Worm (Caenorhabditis elegans) whole organism, young adult: ENCODE data around the gene ric-3.

Source experiments
- B0035.1 ChIP-seq: sonication (generic microtip); optimal IDR thresholded peaks from 2 replicates; lab custom pipeline; 2016; ENCODE audit warnings: missing genetic modification characterization, mild to moderate bottlenecking, missing compliant biosample characterization, missing genotype, missing genetic modification reagents
- B0336.3 ChIP-seq: fragments of 200-800 bp; sonication (Bioruptor generic); IDR thresholded peaks from 2 replicates; pipeline ENCODE4 v1.3.6; 2022; ENCODE audit warnings: missing genetic modification characterization, missing compliant biosample characterization
- C17E4.6 ChIP-seq: fragments of 200-800 bp; sonication (Bioruptor generic); IDR thresholded peaks from 2 replicates; pipeline ENCODE4 v1.3.6; 2022; ENCODE audit warnings: missing genetic modification reagents, missing genetic modification characterization, missing compliant biosample characterization
- F39B2.1 ChIP-seq: fragments of 200-800 bp; sonication (Bioruptor generic); IDR thresholded peaks from 2 replicates; pipeline ENCODE4 v1.3.6; 2022; ENCODE audit warnings: missing genetic modification reagents, missing genetic modification characterization, missing compliant biosample characterization
- F49E8.2 ChIP-seq: sonication (generic microtip); optimal IDR thresholded peaks from 3 replicates; lab custom pipeline; 2017; ENCODE audit warnings: missing genetic modification characterization, mild to moderate bottlenecking, missing compliant biosample characterization, antibody characterized with exemption, moderate library complexity; ENCODE audit not compliant: insufficient read depth
- F57A8.1 ChIP-seq: fragments of 200-800 bp; sonication (Bioruptor generic); optimal IDR thresholded peaks from 2 replicates; lab custom pipeline; 2018; ENCODE audit warnings: mild to moderate bottlenecking, missing genetic modification characterization, moderate library complexity, missing compliant biosample characterization
- F57C9.4 ChIP-seq: sonication (generic microtip); optimal IDR thresholded peaks from 2 replicates; lab custom pipeline; 2017; ENCODE audit warnings: mild to moderate bottlenecking, missing genetic modification characterization, missing compliant biosample characterization
- T26A5.8 ChIP-seq: sonication (generic microtip); optimal IDR thresholded peaks from 2 replicates; lab custom pipeline; 2016; ENCODE audit warnings: missing genetic modification characterization, missing compliant biosample characterization
- Y53F4B.3 ChIP-seq: fragments of 200-800 bp; sonication (Bioruptor generic); IDR thresholded peaks from 2 replicates; pipeline ENCODE4 v1.3.6; 2022; ENCODE audit warnings: missing genetic modification reagents, missing genetic modification characterization, missing compliant biosample characterization
- Y56A3A.18 ChIP-seq: fragments of 200-800 bp; sonication (Bioruptor generic); IDR thresholded peaks from 2 replicates; pipeline ENCODE4 v1.3.6; 2022; ENCODE audit warnings: missing genetic modification reagents, missing genetic modification characterization, missing compliant biosample characterization
- Y67H2A.10 ChIP-seq: fragments of 200-800 bp; sonication (Bioruptor generic); conservative IDR thresholded peaks from 2 replicates; pipeline ENCODE4 v1.3.6; 2022; ENCODE audit warnings: missing genetic modification reagents, missing genetic modification characterization, missing compliant biosample characterization
- Y95B8A.8 ChIP-seq: fragments of 200-800 bp; sonication (Bioruptor generic); IDR thresholded peaks from 2 replicates; pipeline ENCODE4 v1.3.6; 2022; ENCODE audit warnings: missing genetic modification reagents, missing genetic modification characterization, missing compliant biosample characterization
- ZK185.1 ChIP-seq: sonication (generic microtip); optimal IDR thresholded peaks from 2 replicates; lab custom pipeline; 2016; ENCODE audit warnings: mild to moderate bottlenecking, missing genetic modification characterization, missing compliant biosample characterization; ENCODE audit not compliant: poor library complexity, severe bottlenecking
- ama-1 ChIP-seq, 3 experiments: fragments of 150-350 bp in 1 of 3; sonication (generic microtip) in 2 of 3; optimal IDR thresholded peaks; 2 replicates each; lab custom pipeline; 2014 to 2018; ENCODE audit warnings: missing biosample characterization in 2 of 3, missing genetic modification characterization in 2 of 3, missing genetic modification reagents in 2 of 3
- aptf-3 ChIP-seq: fragments of 200-800 bp; sonication (Bioruptor generic); IDR thresholded peaks from 2 replicates; pipeline ENCODE4 v1.3.6; 2022; ENCODE audit warnings: missing genetic modification characterization, missing compliant biosample characterization
- bed-2 ChIP-seq: fragments of 200-800 bp; sonication (Bioruptor generic); IDR thresholded peaks from 2 replicates; pipeline ENCODE4 v1.3.6; 2022; ENCODE audit warnings: missing genetic modification reagents, missing genetic modification characterization, missing compliant biosample characterization
- ccch-3 ChIP-seq: fragments of 200-800 bp; sonication (Bioruptor generic); optimal IDR thresholded peaks from 2 replicates; lab custom pipeline; 2018; ENCODE audit warnings: mild to moderate bottlenecking, missing genetic modification characterization, missing compliant biosample characterization
- ceh-27 ChIP-seq: fragments of 200-800 bp; sonication (Bioruptor generic); optimal IDR thresholded peaks from 2 replicates; lab custom pipeline; 2018; ENCODE audit warnings: mild to moderate bottlenecking, missing genetic modification characterization, moderate library complexity, missing compliant biosample characterization
- chd-7 ChIP-seq: sonication (generic microtip); optimal IDR thresholded peaks from 2 replicates; lab custom pipeline; 2016; ENCODE audit warnings: mild to moderate bottlenecking, missing genetic modification characterization, moderate library complexity, missing compliant biosample characterization
- dox-1 ChIP-seq: fragments of 200-800 bp; sonication (Bioruptor generic); IDR thresholded peaks from 2 replicates; pipeline ENCODE4 v1.3.6; 2022; ENCODE audit warnings: missing genetic modification reagents, missing genetic modification characterization, missing compliant biosample characterization
- dpl-1 ChIP-seq: fragments of 150-350 bp; optimal IDR thresholded peaks from 2 replicates; lab custom pipeline; 2014; ENCODE audit warnings: missing biosample characterization, missing genetic modification reagents, missing genetic modification characterization
- efl-1 ChIP-seq: fragments of 150-350 bp; optimal IDR thresholded peaks from 2 replicates; lab custom pipeline; 2014; ENCODE audit warnings: missing biosample characterization, missing genetic modification reagents, missing genetic modification characterization
- egl-44 ChIP-seq: fragments of 200-800 bp; sonication (Bioruptor generic); IDR thresholded peaks from 2 replicates; pipeline ENCODE4 v1.3.6; 2022; ENCODE audit warnings: missing genetic modification reagents, missing genetic modification characterization, missing compliant biosample characterization
- ets-4 ChIP-seq: fragments of 200-800 bp; sonication (Bioruptor generic); optimal IDR thresholded peaks from 2 replicates; lab custom pipeline; 2018; ENCODE audit warnings: mild to moderate bottlenecking, missing genetic modification characterization, missing compliant biosample characterization
- him-1 ChIP-seq: sonication (generic microtip); optimal IDR thresholded peaks from 2 replicates; lab custom pipeline; 2016; ENCODE audit warnings: missing genotype, missing genetic modification reagents, missing genetic modification characterization, missing compliant biosample characterization
- hmg-20 ChIP-seq: fragments of 200-800 bp; sonication (Bioruptor generic); IDR thresholded peaks from 2 replicates; pipeline ENCODE4 v1.3.6; 2022; ENCODE audit warnings: missing genetic modification reagents, missing genetic modification characterization, missing compliant biosample characterization
- lag-1 ChIP-seq: fragments of 200-800 bp; sonication (Bioruptor generic); IDR thresholded peaks from 2 replicates; pipeline ENCODE4 v1.3.6; 2022; ENCODE audit warnings: missing genetic modification reagents, missing genetic modification characterization, missing compliant biosample characterization
- let-607 ChIP-seq, 2 experiments: fragments of 200-800 bp in 1 of 2; sonication (Bioruptor generic) in 1 of 2; sonication (generic microtip) in 1 of 2; optimal IDR thresholded peaks; 2 replicates each; lab custom pipeline; 2016 to 2018; ENCODE audit warnings: mild to moderate bottlenecking in 2 of 2, missing compliant biosample characterization in 2 of 2, missing genetic modification characterization in 2 of 2, moderate library complexity in 2 of 2, missing genotype in 1 of 2
- lin-40 ChIP-seq: sonication (generic microtip); optimal IDR thresholded peaks from 2 replicates; lab custom pipeline; 2016; ENCODE audit warnings: missing genetic modification characterization, mild to moderate bottlenecking, missing compliant biosample characterization, missing genotype, missing genetic modification reagents
- lsl-1 ChIP-seq: fragments of 200-800 bp; sonication (Bioruptor generic); optimal IDR thresholded peaks from 2 replicates; lab custom pipeline; 2018; ENCODE audit warnings: mild to moderate bottlenecking, missing genetic modification characterization, moderate library complexity, missing compliant biosample characterization
- lsy-27 ChIP-seq: sonication (generic microtip); optimal IDR thresholded peaks from 2 replicates; lab custom pipeline; 2017; ENCODE audit warnings: missing genetic modification characterization, mild to moderate bottlenecking, missing compliant biosample characterization, antibody characterized with exemption, missing genotype, borderline replicate concordance; ENCODE audit not compliant: insufficient read depth
- madf-6 ChIP-seq: fragments of 200-800 bp; sonication (Bioruptor generic); IDR thresholded peaks from 2 replicates; pipeline ENCODE4 v1.3.6; 2022; ENCODE audit warnings: missing genetic modification reagents, missing genetic modification characterization, missing compliant biosample characterization
- madf-8 ChIP-seq: fragments of 200-800 bp; sonication (Bioruptor generic); conservative IDR thresholded peaks from 2 replicates; pipeline ENCODE4 v1.3.6; 2022; ENCODE audit warnings: missing genetic modification reagents, missing genetic modification characterization, missing compliant biosample characterization
- mcd-1 ChIP-seq: fragments of 200-800 bp; sonication (Bioruptor generic); IDR thresholded peaks from 2 replicates; pipeline ENCODE4 v1.3.6; 2022; ENCODE audit warnings: missing genetic modification reagents, missing genetic modification characterization, missing compliant biosample characterization
- mes-4 ChIP-seq: sonication (generic microtip); optimal IDR thresholded peaks from 2 replicates; lab custom pipeline; 2016; ENCODE audit warnings: missing genotype, missing genetic modification characterization, missing compliant biosample characterization
- mxl-1 ChIP-seq: sonication (generic microtip); optimal IDR thresholded peaks from 2 replicates; lab custom pipeline; 2016; ENCODE audit warnings: missing genetic modification characterization, missing compliant biosample characterization
- nhr-80 ChIP-seq: sonication (generic microtip); optimal IDR thresholded peaks from 2 replicates; lab custom pipeline; 2016; ENCODE audit warnings: missing genetic modification characterization, missing compliant biosample characterization
- pbrm-1 ChIP-seq: fragments of 200-800 bp; sonication (Bioruptor generic); IDR thresholded peaks from 2 replicates; pipeline ENCODE4 v1.3.6; 2022; ENCODE audit warnings: missing genetic modification reagents, missing genetic modification characterization, missing compliant biosample characterization
- rcor-1 ChIP-seq: fragments of 200-800 bp; sonication (Bioruptor generic); IDR thresholded peaks from 2 replicates; pipeline ENCODE4 v1.3.6; 2022; ENCODE audit warnings: missing genetic modification reagents, missing genetic modification characterization, missing compliant biosample characterization
- sdz-38 ChIP-seq: sonication (generic microtip); optimal IDR thresholded peaks from 2 replicates; lab custom pipeline; 2016; ENCODE audit warnings: missing genotype, missing genetic modification characterization, missing compliant biosample characterization
- snpc-1.1 ChIP-seq: sonication (generic microtip); optimal IDR thresholded peaks from 2 replicates; lab custom pipeline; 2017; ENCODE audit warnings: missing genetic modification characterization, mild to moderate bottlenecking, missing compliant biosample characterization, antibody characterized with exemption, moderate library complexity, missing genotype, missing genetic modification reagents; ENCODE audit not compliant: insufficient read depth
- snpc-1.3 ChIP-seq: sonication (generic microtip); optimal IDR thresholded peaks from 2 replicates; lab custom pipeline; 2017; ENCODE audit warnings: missing genetic modification characterization, mild to moderate bottlenecking, missing compliant biosample characterization, antibody characterized with exemption, moderate library complexity, missing genotype, missing genetic modification reagents; ENCODE audit not compliant: insufficient read depth
- snpc-4 ChIP-seq, 5 experiments: fragments of 150-350 bp in 1 of 5; sonication (generic microtip) in 4 of 5; optimal IDR thresholded peaks; 2 replicates each; lab custom pipeline; 2014 to 2018; ENCODE audit warnings: missing genetic modification characterization in 5 of 5, missing biosample characterization in 3 of 5, antibody characterized with exemption in 2 of 5, mild to moderate bottlenecking in 2 of 5, missing compliant biosample characterization in 2 of 5, missing genotype in 2 of 5, moderate library complexity in 2 of 5, missing genetic modification reagents in 1 of 5
- tbp1 ChIP-seq: fragments of 200-800 bp; sonication (Bioruptor generic); optimal IDR thresholded peaks from 2 replicates; lab custom pipeline; 2018; ENCODE audit warnings: mild to moderate bottlenecking, missing genetic modification characterization, missing compliant biosample characterization
- ztf-22 ChIP-seq: fragments of 200-800 bp; sonication (Bioruptor generic); optimal IDR thresholded peaks from 2 replicates; lab custom pipeline; 2018; ENCODE audit warnings: mild to moderate bottlenecking, missing genetic modification characterization, moderate library complexity, missing compliant biosample characterization
- ztf-28 ChIP-seq: fragments of 200-800 bp; sonication (Bioruptor generic); IDR thresholded peaks from 2 replicates; pipeline ENCODE4 v1.3.6; 2022; ENCODE audit warnings: missing genetic modification reagents, missing genetic modification characterization, missing compliant biosample characterization

The ric-3 gene

ce11 chrIV:7789521-7789949 lies 28.5 kb upstream of the ric-3 start, which contains the start of gene imp-3 (continued):
- no peak for TF ChIP-seq lag-1 (GFP tag; lab: Robert Waterston, UW)
- TF ChIP-seq ets-4 (GFP tag; lab: Kevin White, UChicago): no peak
- TF ChIP-seq efl-1: no peak
- TF ChIP-seq dox-1 (GFP tag; lab: Robert Waterston, UW): peak; percentile 68; the same call in 1 of the 2 replicates
- TF ChIP-seq bed-2 (GFP tag; lab: Robert Waterston, UW): no peak
- no peak for TF ChIP-seq mxl-1
- peak; percentile 95 for TF ChIP-seq ama-1 (optimal IDR thresholded peaks at IDR 0.05; lab: Kevin White, UChicago)
- TF ChIP-seq ama-1 (GFP tag; optimal IDR thresholded peaks at IDR 0.05; lab: Kevin White, UChicago): peak; percentile 51 to 81
- peak; percentile 75 for TF ChIP-seq chd-7 (tag; lab: Kevin White, UChicago)
- TF ChIP-seq ccch-3 (GFP tag; lab: Kevin White, UChicago): no peak
- peak; percentile 56; the same call in 1 of the 2 replicates for TF ChIP-seq Y56A3A.18
- TF ChIP-seq madf-8 (GFP tag; lab: Robert Waterston, UW): 0 out of 2 replicates have a peak, but pooled peaks have one; percentile 10
- peak; percentile 33 for TF ChIP-seq Y67H2A.10
- peak; percentile 22 for TF ChIP-seq nhr-80 (tag; lab: Kevin White, UChicago)
- TF ChIP-seq ZK185.1 (tag; lab: Kevin White, UChicago): peak; percentile 12
- peak; percentile 80 for TF ChIP-seq B0336.3 (GFP tag; lab: Robert Waterston, UW)
- no peak for TF ChIP-seq him-1
- no peak for TF ChIP-seq sdz-38
- no peak for TF ChIP-seq mes-4 (tag; lab: Kevin White, UChicago)
- peak; percentile 35; the same call in 1 of the 2 replicates for TF ChIP-seq aptf-3
- peak; percentile 66; the same call in 1 of the 2 replicates for TF ChIP-seq Y95B8A.8 (GFP tag; lab: Robert Waterston, UW)
- no peak for TF ChIP-seq lsy-27
- peak; percentile 60 for TF ChIP-seq lin-40 (tag; lab: Kevin White, UChicago)
- TF ChIP-seq egl-44 (GFP tag; lab: Robert Waterston, UW): 0 out of 2 replicates have a peak, but pooled peaks have one; percentile 48
- TF ChIP-seq T26A5.8 (tag; lab: Kevin White, UChicago): no peak
- peak; percentile 53 for TF ChIP-seq F57C9.4 (tag; lab: Kevin White, UChicago)
- peak; percentile 9 for TF ChIP-seq lsl-1 (GFP tag; lab: Kevin White, UChicago)
- peak; percentile 19 for TF ChIP-seq snpc-1.1
- peak; percentile 73 for TF ChIP-seq mcd-1
- peak; percentile 7 for TF ChIP-seq ceh-27
- TF ChIP-seq F57A8.1: no peak
- TF ChIP-seq pbrm-1 (GFP tag; lab: Robert Waterston, UW): peak; percentile 62
- TF ChIP-seq Y53F4B.3: no peak
- TF ChIP-seq let-607 (tag; optimal IDR thresholded peaks at IDR 0.05; lab: Kevin White, UChicago): peak; percentile 19 to 24
- TF ChIP-seq F49E8.2 (tag; lab: Kevin White, UChicago): peak; percentile 81
- TF ChIP-seq snpc-4 (GFP tag; optimal IDR thresholded peaks at IDR 0.05; lab: Kevin White, UChicago): no peak
- TF ChIP-seq snpc-4 (tag; optimal IDR thresholded peaks at IDR 0.05; lab: Kevin White, UChicago): peak in 2 of 4 experiments; percentile 27 to 44
- TF ChIP-seq madf-6 (GFP tag; lab: Robert Waterston, UW): peak; percentile 72
- 0 out of 2 replicates have a peak, but pooled peaks have one; percentile 35 for TF ChIP-seq ztf-28
- 0 out of 2 replicates have a peak, but pooled peaks have one; percentile 46 for TF ChIP-seq hmg-20 (GFP tag; lab: Robert Waterston, UW)
- peak; percentile 61; the same call in 1 of the 2 replicates for TF ChIP-seq F39B2.1 (GFP tag; lab: Robert Waterston, UW)
- TF ChIP-seq tbp1 (GFP tag; lab: Kevin White, UChicago): peak; percentile 60
- TF ChIP-seq dpl-1 (GFP tag; lab: Kevin White, UChicago): no peak
- TF ChIP-seq B0035.1 (tag; lab: Kevin White, UChicago): no peak
- TF ChIP-seq ztf-22 (GFP tag; lab: Kevin White, UChicago): no peak
- TF ChIP-seq C17E4.6: peak; percentile 54; the same call in 1 of the 2 replicates
- TF ChIP-seq rcor-1 (GFP tag; lab: Robert Waterston, UW): peak; percentile 46; the same call in 1 of the 2 replicates
- peak; percentile 11 for TF ChIP-seq snpc-1.3 (tag; lab: Kevin White, UChicago)
